Fruit fly (Drosophila melanogaster) whole organism, prepupa: ENCODE data around the gene CG13449.

Experiments
- CG10631 ChIP-seq: fragments of 200-800 bp; sonication (Bioruptor generic); optimal IDR thresholded peaks from 2 replicates; lab custom pipeline; 2016; ENCODE audit warnings: missing biosample characterization, missing genetic modification characterization
- CG10669 ChIP-seq: fragments of 200-800 bp; sonication (Bioruptor generic); optimal IDR thresholded peaks from 3 replicates; lab custom pipeline; 2018; ENCODE audit warnings: missing biosample characterization, mild to moderate bottlenecking, missing genetic modification characterization, moderate library complexity
- CG11294 ChIP-seq: fragments of 200-800 bp; sonication (Bioruptor generic); IDR thresholded peaks from 2 replicates; pipeline ENCODE4 v1.3.6; 2022; ENCODE audit warnings: missing biosample characterization, missing genetic modification characterization
- CG11762 ChIP-seq: fragments of 200-800 bp; sonication (Bioruptor generic); optimal IDR thresholded peaks from 3 replicates; lab custom pipeline; 2016; ENCODE audit warnings: missing biosample characterization, missing genetic modification characterization; ENCODE audit not compliant: insufficient read depth
- CG11902 ChIP-seq: fragments of 200-800 bp; sonication (Bioruptor generic); optimal IDR thresholded peaks from 3 replicates; lab custom pipeline; 2016; ENCODE audit warnings: missing biosample characterization, missing genetic modification characterization
- CG34406 ChIP-seq: fragments of 200-800 bp; sonication (Bioruptor generic); optimal IDR thresholded peaks from 3 replicates; lab custom pipeline; 2016; ENCODE audit warnings: missing biosample characterization, missing genetic modification characterization
- CG4318 ChIP-seq: fragments of 200-800 bp; sonication (Bioruptor generic); optimal IDR thresholded peaks from 3 replicates; lab custom pipeline; 2017; ENCODE audit warnings: missing biosample characterization, mild to moderate bottlenecking, missing genetic modification characterization
- CG6163 ChIP-seq: fragments of 200-800 bp; sonication (Bioruptor generic); IDR thresholded peaks from 3 replicates; pipeline ENCODE4 v1.3.6; 2022; ENCODE audit warnings: missing biosample characterization, missing genetic modification characterization
- CG6792 ChIP-seq: fragments of 200-800 bp; sonication (Bioruptor generic); optimal IDR thresholded peaks from 3 replicates; lab custom pipeline; 2016; ENCODE audit warnings: missing biosample characterization, missing genetic modification characterization
- CG6808 ChIP-seq: fragments of 200-800 bp; sonication (Bioruptor generic); optimal IDR thresholded peaks from 3 replicates; lab custom pipeline; 2017; ENCODE audit warnings: missing biosample characterization, missing genetic modification characterization, mild to moderate bottlenecking, moderate library complexity, missing genetic modification reagents
- CG6854 ChIP-seq: fragments of 200-800 bp; sonication (Bioruptor generic); optimal IDR thresholded peaks from 2 replicates; lab custom pipeline; 2017; ENCODE audit warnings: missing biosample characterization, mild to moderate bottlenecking, missing genetic modification characterization
- CG7368 ChIP-seq: fragments of 200-800 bp; sonication (Bioruptor generic); optimal IDR thresholded peaks from 3 replicates; lab custom pipeline; 2016; ENCODE audit warnings: missing biosample characterization, missing genetic modification characterization
- CG8319 ChIP-seq: fragments of 200-800 bp; sonication (Bioruptor generic); optimal IDR thresholded peaks from 3 replicates; lab custom pipeline; 2016; ENCODE audit warnings: missing biosample characterization, missing genetic modification characterization
- CG8632 ChIP-seq: fragments of 200-800 bp; sonication (Bioruptor generic); optimal IDR thresholded peaks from 3 replicates; lab custom pipeline; 2016; ENCODE audit warnings: missing biosample characterization, missing genetic modification characterization
- Eip75B ChIP-seq: fragments of 200-800 bp; sonication (Bioruptor generic); optimal IDR thresholded peaks from 3 replicates; lab custom pipeline; 2016; ENCODE audit warnings: missing biosample characterization, missing genetic modification characterization
- Eip78C ChIP-seq: fragments of 200-800 bp; sonication (Bioruptor generic); peaks from one replicate; lab custom pipeline; 2016; ENCODE audit warnings: missing biosample characterization, missing genetic modification characterization
- Eip93F ChIP-seq: fragments of 200-800 bp; sonication (Bioruptor generic); optimal IDR thresholded peaks from 2 replicates; lab custom pipeline; 2016; ENCODE audit warnings: missing biosample characterization, mild to moderate bottlenecking, missing genetic modification characterization
- Ets21C ChIP-seq: fragments of 200-800 bp; sonication (Bioruptor generic); optimal IDR thresholded peaks from 3 replicates; lab custom pipeline; 2016; ENCODE audit warnings: missing biosample characterization, missing genetic modification characterization
- Gug ChIP-seq: fragments of 200-800 bp; sonication (Bioruptor generic); IDR thresholded peaks from 2 replicates; pipeline ENCODE4 v1.3.6; 2022; ENCODE audit warnings: missing biosample characterization, missing genetic modification characterization
- Hr38 ChIP-seq: sonication (Bioruptor generic); optimal IDR thresholded peaks from 2 replicates; lab custom pipeline; 2016; ENCODE audit warnings: missing biosample characterization, missing genetic modification characterization
- Hr39 ChIP-seq: fragments of 200-800 bp; sonication (Bioruptor generic); optimal IDR thresholded peaks from 2 replicates; lab custom pipeline; 2016; ENCODE audit warnings: missing biosample characterization, missing genetic modification characterization
- Lpt ChIP-seq: fragments of 200-800 bp; sonication (Bioruptor generic); optimal IDR thresholded peaks from 3 replicates; lab custom pipeline; 2016; ENCODE audit warnings: missing biosample characterization, missing genetic modification characterization
- Smox ChIP-seq: fragments of 200-800 bp; sonication (Bioruptor generic); optimal IDR thresholded peaks from 3 replicates; lab custom pipeline; 2016; ENCODE audit warnings: missing biosample characterization, missing genetic modification characterization
- Sox102F ChIP-seq: fragments of 200-800 bp; sonication (Bioruptor generic); optimal IDR thresholded peaks from 2 replicates; lab custom pipeline; 2016; ENCODE audit warnings: missing biosample characterization, mild to moderate bottlenecking, missing genetic modification characterization
- Sox14 ChIP-seq: fragments of 200-800 bp; sonication (Bioruptor generic); optimal IDR thresholded peaks from 3 replicates; lab custom pipeline; 2016; ENCODE audit warnings: missing biosample characterization, missing genetic modification characterization
- Sox15 ChIP-seq: fragments of 200-800 bp; sonication (Bioruptor generic); optimal IDR thresholded peaks from 3 replicates; lab custom pipeline; 2016; ENCODE audit warnings: missing biosample characterization, missing genetic modification characterization
- achi ChIP-seq: fragments of 200-800 bp; sonication (Bioruptor generic); optimal IDR thresholded peaks from 3 replicates; lab custom pipeline; 2016; ENCODE audit warnings: missing biosample characterization, missing genetic modification characterization
- cyc ChIP-seq: fragments of 200-800 bp; sonication (Bioruptor generic); optimal IDR thresholded peaks from 3 replicates; lab custom pipeline; 2016; ENCODE audit warnings: missing biosample characterization, missing genetic modification characterization
- dac ChIP-seq: fragments of 200-800 bp; sonication (Bioruptor generic); optimal IDR thresholded peaks from 2 replicates; lab custom pipeline; 2017; ENCODE audit warnings: missing biosample characterization, mild to moderate bottlenecking, missing genetic modification characterization
- dsx ChIP-seq: fragments of 200-800 bp; optimal IDR thresholded peaks from 3 replicates; lab custom pipeline; 2019; ENCODE audit warnings: missing biosample characterization, mild to moderate bottlenecking, missing genetic modification characterization, moderate library complexity; ENCODE audit not compliant: poor library complexity, severe bottlenecking
- fd59A ChIP-seq: fragments of 200-800 bp; sonication (Bioruptor generic); optimal IDR thresholded peaks from 2 replicates; lab custom pipeline; 2017; ENCODE audit warnings: missing biosample characterization, mild to moderate bottlenecking, missing genetic modification characterization, missing genetic modification reagents
- fkh ChIP-seq: fragments of 200-800 bp; sonication (Bioruptor generic); optimal IDR thresholded peaks from 3 replicates; lab custom pipeline; 2017; ENCODE audit warnings: missing biosample characterization, mild to moderate bottlenecking, missing genetic modification characterization, moderate library complexity
- lz ChIP-seq: fragments of 200-800 bp; sonication (Bioruptor generic); optimal IDR thresholded peaks from 3 replicates; lab custom pipeline; 2016; ENCODE audit warnings: missing biosample characterization, missing genetic modification characterization
- net ChIP-seq: fragments of 200-800 bp; sonication (Bioruptor generic); optimal IDR thresholded peaks from 3 replicates; lab custom pipeline; 2016; ENCODE audit warnings: missing biosample characterization, missing genetic modification characterization
- pdm3 ChIP-seq: fragments of 200-800 bp; sonication (Bioruptor generic); optimal IDR thresholded peaks from 3 replicates; lab custom pipeline; 2016; ENCODE audit warnings: missing biosample characterization, missing genetic modification characterization
- ss ChIP-seq, 2 experiments: fragments of 200-800 bp; sonication (Bioruptor generic); optimal IDR thresholded peaks; 2 replicates in 1 of 2; 3 replicates in 1 of 2; lab custom pipeline; 2017 to 2018; ENCODE audit warnings: mild to moderate bottlenecking in 2 of 2, missing biosample characterization in 2 of 2, missing genetic modification characterization in 2 of 2, moderate library complexity in 1 of 2
- svp ChIP-seq: fragments of 200-800 bp; sonication (Bioruptor generic); peaks from one replicate; lab custom pipeline; 2016; ENCODE audit warnings: missing biosample characterization, missing genetic modification characterization
- vri ChIP-seq: fragments of 200-800 bp; sonication (Bioruptor generic); optimal IDR thresholded peaks from 3 replicates; lab custom pipeline; 2016; ENCODE audit warnings: missing biosample characterization, mild to moderate bottlenecking, missing genetic modification characterization

CG13449 gene

DNA sequence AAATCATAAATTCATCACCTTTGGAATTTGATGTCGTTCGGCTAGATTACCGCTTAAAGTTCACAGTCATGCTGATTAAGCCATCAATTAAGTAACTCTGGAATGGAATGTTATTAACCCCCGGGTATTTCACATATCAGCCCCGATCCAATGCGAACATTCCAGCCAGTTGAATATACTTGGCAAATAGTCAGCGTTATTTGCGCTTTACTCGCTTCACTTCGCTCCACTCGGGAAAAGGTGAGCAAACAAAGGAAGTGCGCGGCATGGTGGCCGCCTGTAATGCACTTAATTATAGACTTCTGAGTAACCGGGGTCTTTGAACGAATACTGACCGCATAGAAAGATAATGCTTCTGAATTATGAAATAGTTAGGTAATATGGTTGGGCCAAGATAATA is 25.0 kb upstream of the CG13449 start:
- TF ChIP-seq achi: no peak
- TF ChIP-seq CG7368: no peak
- TF ChIP-seq Ets21C (GFP tag; lab: Kevin White, UChicago): no peak
- peak; percentile 6 for TF ChIP-seq CG10669 (GFP tag; lab: Kevin White, UChicago)
- TF ChIP-seq svp (GFP tag; lab: Kevin White, UChicago): peak; percentile 52
- peak; percentile 78 for TF ChIP-seq Eip78C (GFP tag; lab: Kevin White, UChicago)
- TF ChIP-seq vri (GFP tag; lab: Kevin White, UChicago): peak; percentile 97
- peak; percentile 23 for TF ChIP-seq CG34406 (GFP tag; lab: Kevin White, UChicago)
- TF ChIP-seq ss (GFP tag; optimal IDR thresholded peaks at IDR 0.05; lab: Kevin White, UChicago): peak in 1 of 2 experiments; percentile 27
- peak; percentile 27 for TF ChIP-seq fkh (GFP tag; lab: Kevin White, UChicago)
- peak; percentile 14 for TF ChIP-seq Eip93F
- TF ChIP-seq Lpt (GFP tag; lab: Kevin White, UChicago): no peak
- no peak for TF ChIP-seq dac (GFP tag; lab: Kevin White, UChicago)
- no peak for TF ChIP-seq net (GFP tag; lab: Kevin White, UChicago)
- peak; percentile 4 for TF ChIP-seq Sox14 (GFP tag; lab: Kevin White, UChicago)

DNA sequence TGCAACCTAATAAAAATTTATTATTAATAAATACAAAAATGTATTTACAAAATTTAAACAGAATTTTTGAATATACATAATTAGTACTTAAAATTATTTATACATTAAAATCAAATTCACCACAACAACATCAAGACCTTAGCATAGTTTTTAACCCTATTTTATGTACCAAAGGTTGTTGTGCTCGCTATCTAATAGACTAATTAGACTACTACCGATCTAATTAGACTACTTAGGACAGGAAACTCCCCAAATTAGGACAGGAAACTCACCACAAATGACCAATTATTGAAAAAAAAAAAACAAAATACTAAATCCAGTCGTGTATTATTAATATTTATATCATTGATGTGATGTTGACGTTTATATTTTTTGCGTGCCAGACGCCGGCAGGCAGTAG is 24.4 kb upstream of the CG13449 start:
- TF ChIP-seq ss (GFP tag; optimal IDR thresholded peaks at IDR 0.05; lab: Kevin White, UChicago) (no peak), CG6808 (GFP tag; lab: Kevin White, UChicago) (no peak), Smox (no peak), Hr39 (GFP tag; lab: Kevin White, UChicago) (no peak), CG11902 (GFP tag; lab: Kevin White, UChicago) (no peak)

DNA sequence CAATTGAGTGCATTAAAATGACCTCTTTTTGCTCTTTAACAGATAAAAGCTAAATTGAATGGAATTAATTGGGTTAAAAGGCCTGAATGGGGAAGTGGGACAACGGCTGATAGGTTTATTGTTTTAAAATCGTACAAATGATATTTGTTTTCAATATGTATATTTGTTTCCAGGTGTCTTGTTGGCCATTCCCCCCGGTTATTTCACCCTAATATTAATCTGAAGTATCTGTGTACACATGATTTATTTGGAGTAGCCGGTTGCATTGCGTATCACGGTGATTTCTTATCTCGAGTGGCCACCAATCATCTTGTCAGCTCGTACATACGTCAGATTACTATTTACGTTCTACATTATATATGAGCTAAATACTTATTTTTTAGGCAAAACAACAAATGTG is 23.7 kb upstream of the CG13449 start:
- peak; percentile 3 for TF ChIP-seq Eip93F
- TF ChIP-seq CG34406 (GFP tag; lab: Kevin White, UChicago): no peak
- no peak for TF ChIP-seq dsx
- TF ChIP-seq Hr38 (GFP tag; lab: Kevin White, UChicago): no peak
- TF ChIP-seq pdm3 (GFP tag; lab: Kevin White, UChicago): no peak
- peak; percentile 5 for TF ChIP-seq CG8632 (GFP tag; lab: Kevin White, UChicago)
- TF ChIP-seq CG4318 (GFP tag; lab: Kevin White, UChicago): no peak
- no peak for TF ChIP-seq Sox102F
- TF ChIP-seq Hr39 (GFP tag; lab: Kevin White, UChicago): no peak
- TF ChIP-seq CG6854 (GFP tag; lab: Kevin White, UChicago): no peak
- TF ChIP-seq CG11762 (GFP tag; lab: Kevin White, UChicago): no peak
- TF ChIP-seq CG10631 (GFP tag; lab: Kevin White, UChicago): no peak
- TF ChIP-seq CG11294 (GFP tag; lab: Robert Waterston, UW): no peak
- TF ChIP-seq CG6163 (GFP tag; lab: Robert Waterston, UW): no peak
- TF ChIP-seq fkh (GFP tag; lab: Kevin White, UChicago): peak; percentile 42
- TF ChIP-seq Ets21C (GFP tag; lab: Kevin White, UChicago): no peak
- TF ChIP-seq net (GFP tag; lab: Kevin White, UChicago): no peak
- TF ChIP-seq Gug (GFP tag; lab: Robert Waterston, UW): no peak
- TF ChIP-seq Sox14 (GFP tag; lab: Kevin White, UChicago): no peak
- peak; percentile 46 for TF ChIP-seq Eip78C (GFP tag; lab: Kevin White, UChicago)
- no peak for TF ChIP-seq CG6792 (GFP tag; lab: Kevin White, UChicago)
- TF ChIP-seq CG10669 (GFP tag; lab: Kevin White, UChicago): no peak
- TF ChIP-seq vri (GFP tag; lab: Kevin White, UChicago): peak; percentile 83
- TF ChIP-seq CG11902 (GFP tag; lab: Kevin White, UChicago): no peak
- TF ChIP-seq Eip75B (GFP tag; lab: Kevin White, UChicago): no peak
- no peak for TF ChIP-seq fd59A
- TF ChIP-seq lz (GFP tag; lab: Kevin White, UChicago): no peak
- TF ChIP-seq Sox15 (GFP tag; lab: Kevin White, UChicago): no peak
- no peak for TF ChIP-seq CG8319 (GFP tag; lab: Kevin White, UChicago)
- TF ChIP-seq cyc (GFP tag; lab: Kevin White, UChicago): no peak
- TF ChIP-seq dac (GFP tag; lab: Kevin White, UChicago): no peak
- TF ChIP-seq, all 60 proteins: peak for 5
